Worm (Caenorhabditis elegans) whole organism, midembryonic: ENCODE results near the gene srg-8.

ENCODE experiments used
- T22C8.4 ChIP-seq: fragments of 200-800 bp; sonication (Bioruptor generic); IDR thresholded peaks from 2 replicates; pipeline ENCODE4 v1.3.6; 2022; ENCODE audit warnings: missing genetic modification characterization, missing compliant biosample characterization
- cog-1 ChIP-seq: sonication (generic microtip); optimal IDR thresholded peaks from 2 replicates; lab custom pipeline; 2016; ENCODE audit warnings: missing genetic modification characterization, missing compliant biosample characterization
- flt-1 ChIP-seq: fragments of 200-800 bp; sonication (Bioruptor generic); IDR thresholded peaks from 2 replicates; pipeline ENCODE4 v1.3.6; 2022; ENCODE audit warnings: missing genetic modification characterization, missing compliant biosample characterization
- klf-2 ChIP-seq: fragments of 200-800 bp; sonication (Bioruptor generic); conservative IDR thresholded peaks from 2 replicates; pipeline ENCODE4 v1.3.6; 2022; ENCODE audit warnings: missing genetic modification reagents, missing genetic modification characterization, missing compliant biosample characterization
- med-1 ChIP-seq: sonication (generic microtip); optimal IDR thresholded peaks from 2 replicates; lab custom pipeline; 2017; ENCODE audit warnings: missing genetic modification characterization, mild to moderate bottlenecking, missing compliant biosample characterization, antibody characterized with exemption, missing genetic modification reagents; ENCODE audit not compliant: insufficient read depth
- ref-1 ChIP-seq: fragments of 200-800 bp; sonication (Bioruptor generic); conservative IDR thresholded peaks from 2 replicates; pipeline ENCODE4 v1.3.6; 2022; ENCODE audit warnings: missing genetic modification reagents, missing genetic modification characterization, missing compliant biosample characterization
- tab-1 ChIP-seq: fragments of 200-800 bp; sonication (Bioruptor generic); IDR thresholded peaks from 2 replicates; pipeline ENCODE4 v1.3.6; 2022; ENCODE audit warnings: missing genetic modification characterization, missing compliant biosample characterization
- ztf-23 ChIP-seq: fragments of 200-800 bp; sonication (Bioruptor generic); IDR thresholded peaks from 2 replicates; pipeline ENCODE4 v1.3.6; 2022; ENCODE audit warnings: missing genetic modification reagents, missing genetic modification characterization, missing compliant biosample characterization
- ztf-29 ChIP-seq: fragments of 200-800 bp; sonication (Bioruptor generic); IDR thresholded peaks from 2 replicates; pipeline ENCODE4 v1.3.6; 2022; ENCODE audit warnings: missing genetic modification reagents, missing genetic modification characterization, missing compliant biosample characterization

DNA sequence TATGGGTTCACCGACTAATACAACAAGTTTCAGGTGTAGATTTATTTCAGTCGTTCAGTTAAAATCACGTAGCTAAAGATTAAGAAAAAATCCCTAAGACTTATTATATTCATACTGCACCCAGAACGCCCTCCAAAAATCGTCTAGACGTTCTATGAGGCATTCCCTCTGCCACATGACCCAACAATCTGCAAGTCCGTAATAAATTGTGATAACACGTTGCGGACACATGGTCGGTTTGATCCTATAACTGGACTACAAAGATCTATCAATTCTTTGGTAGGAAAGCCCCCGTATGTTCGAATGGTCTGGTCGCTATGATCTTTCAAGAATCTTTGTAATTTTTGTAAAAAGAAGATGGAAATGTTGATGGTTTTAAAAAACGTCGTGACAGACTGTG is 38.7 kb downstream of the srg-8 start:
- TF ChIP-seq T22C8.4 (GFP tag; lab: Robert Waterston, UW) (no peak), ref-1 (GFP tag; lab: Robert Waterston, UW) (no peak), ztf-29 (GFP tag; lab: Robert Waterston, UW) (no peak), ztf-23 (no peak), flt-1 (GFP tag; lab: Robert Waterston, UW) (no peak), med-1 (GFP tag; lab: Kevin White, UChicago) (no peak), klf-2 (no peak), tab-1 (GFP tag; lab: Robert Waterston, UW) (no peak), cog-1 (tag; lab: Kevin White, UChicago) (no peak)
